Worm (Caenorhabditis elegans) whole organism, L3 larva: ENCODE measurements around the gene cat-2.

ENCODE experiments used
- aly-2 ChIP-seq: fragments of 150-350 bp; optimal IDR thresholded peaks from 2 replicates; lab custom pipeline; 2014; ENCODE audit warnings: missing biosample characterization, missing genetic modification characterization
- ceh-82 ChIP-seq: fragments of 150-350 bp; optimal IDR thresholded peaks from 2 replicates; lab custom pipeline; 2014; ENCODE audit warnings: missing biosample characterization, missing genetic modification characterization
- egl-27 ChIP-seq: sonication (generic microtip); optimal IDR thresholded peaks from 4 replicates; lab custom pipeline; 2017; ENCODE audit warnings: missing biosample characterization, missing genetic modification reagents, missing genetic modification characterization
- jun-1 ChIP-seq: fragments of 150-350 bp; optimal IDR thresholded peaks from 2 replicates; lab custom pipeline; 2014; ENCODE audit warnings: missing biosample characterization, missing genetic modification reagents, missing genetic modification characterization
- mml-1 ChIP-seq: fragments of 150-350 bp; sonication (generic microtip); optimal IDR thresholded peaks from 3 replicates; lab custom pipeline; 2014; ENCODE audit warnings: missing biosample characterization, missing genetic modification characterization
- pqm-1 ChIP-seq: fragments of 150-350 bp; optimal IDR thresholded peaks from 2 replicates; lab custom pipeline; 2017; ENCODE audit warnings: missing biosample characterization, missing genetic modification characterization, inconsistent platforms

ce11 chrII:286551-286724 lies 28.8 kb downstream of the cat-2 start, which contains the start of gene misc-1:
- TF ChIP-seq egl-27 (tag; lab: Kevin White, UChicago) (no peak), ceh-82 (tag; lab: Kevin White, UChicago) (no peak), mml-1 (tag; lab: Kevin White, UChicago) (no peak), aly-2 (tag; lab: Kevin White, UChicago) (no peak), jun-1 (tag; lab: Kevin White, UChicago) (no peak), pqm-1 (tag; lab: Kevin White, UChicago) (no peak)
